Worm (Caenorhabditis elegans) whole organism, mixed stage, embryonic: ENCODE measurements around the gene T22B2.5.

Source experiments
- M03D4.4 ChIP-seq: sonication (generic microtip); optimal IDR thresholded peaks from 2 replicates; lab custom pipeline; 2017; ENCODE audit warnings: mild to moderate bottlenecking, missing genetic modification characterization, missing compliant biosample characterization
- bed-3 ChIP-seq: fragments of 200-800 bp; sonication (Bioruptor generic); optimal IDR thresholded peaks from 3 replicates; lab custom pipeline; 2018; ENCODE audit warnings: mild to moderate bottlenecking, missing genetic modification characterization, moderate library complexity, missing compliant biosample characterization
- blmp-1 ChIP-seq: fragments of 150-350 bp; optimal IDR thresholded peaks from 2 replicates; lab custom pipeline; 2014; ENCODE audit warnings: missing biosample characterization, missing genetic modification characterization
- ceh-39 ChIP-seq: fragments of 150-350 bp; optimal IDR thresholded peaks from 2 replicates; lab custom pipeline; 2014; ENCODE audit warnings: missing biosample characterization, missing genetic modification characterization
- ceh-43 ChIP-seq: fragments of 200-800 bp; sonication (Bioruptor generic); optimal IDR thresholded peaks from 2 replicates; lab custom pipeline; 2018; ENCODE audit warnings: mild to moderate bottlenecking, missing genetic modification characterization, moderate library complexity, missing compliant biosample characterization
- ceh-83 ChIP-seq: fragments of 200-800 bp; sonication (Bioruptor generic); optimal IDR thresholded peaks from 2 replicates; lab custom pipeline; 2018; ENCODE audit warnings: mild to moderate bottlenecking, missing genetic modification characterization, missing compliant biosample characterization
- ces-1 ChIP-seq: fragments of 150-350 bp; optimal IDR thresholded peaks from 2 replicates; lab custom pipeline; 2014; ENCODE audit warnings: missing biosample characterization, missing genetic modification reagents, missing genetic modification characterization
- cnd-1 ChIP-seq: fragments of 200-800 bp; sonication (Bioruptor generic); optimal IDR thresholded peaks from 2 replicates; lab custom pipeline; 2018; ENCODE audit warnings: mild to moderate bottlenecking, missing genetic modification characterization, missing compliant biosample characterization
- drap-1 ChIP-seq: fragments of 200-800 bp; sonication (Bioruptor generic); optimal IDR thresholded peaks from 3 replicates; lab custom pipeline; 2018; ENCODE audit warnings: mild to moderate bottlenecking, missing genetic modification characterization, missing compliant biosample characterization
- elt-1 ChIP-seq: sonication (generic microtip); optimal IDR thresholded peaks from 2 replicates; lab custom pipeline; 2017; ENCODE audit warnings: missing genetic modification characterization, mild to moderate bottlenecking, missing compliant biosample characterization, antibody characterized with exemption, moderate library complexity, borderline replicate concordance; ENCODE audit not compliant: insufficient read depth
- flh-1 ChIP-seq: fragments of 200-800 bp; sonication (Bioruptor generic); optimal IDR thresholded peaks from 2 replicates; lab custom pipeline; 2018; ENCODE audit warnings: mild to moderate bottlenecking, missing genetic modification characterization, moderate library complexity, missing compliant biosample characterization
- hlh-1 ChIP-seq: fragments of 150-350 bp; optimal IDR thresholded peaks from 2 replicates; lab custom pipeline; 2014; ENCODE audit warnings: missing biosample characterization, missing genetic modification reagents, missing genetic modification characterization
- lsy-2 ChIP-seq: fragments of 150-350 bp; optimal IDR thresholded peaks from 2 replicates; lab custom pipeline; 2014; ENCODE audit warnings: missing biosample characterization, missing genetic modification characterization
- mab-5 ChIP-seq: fragments of 150-350 bp; optimal IDR thresholded peaks from 2 replicates; lab custom pipeline; 2014; ENCODE audit warnings: missing biosample characterization, missing genetic modification characterization
- mls-2 ChIP-seq: sonication (generic microtip); optimal IDR thresholded peaks from 2 replicates; lab custom pipeline; 2016; ENCODE audit warnings: mild to moderate bottlenecking, missing genetic modification characterization, moderate library complexity, missing compliant biosample characterization
- nhr-2 ChIP-seq: fragments of 150-350 bp; optimal IDR thresholded peaks from 2 replicates; lab custom pipeline; 2014; ENCODE audit warnings: missing biosample characterization, missing genetic modification characterization
- unc-120 ChIP-seq: sonication (generic microtip); optimal IDR thresholded peaks from 2 replicates; lab custom pipeline; 2017; ENCODE audit warnings: missing genetic modification characterization, missing compliant biosample characterization; ENCODE audit not compliant: poor library complexity, severe bottlenecking
- unc-39 ChIP-seq: fragments of 150-350 bp; optimal IDR thresholded peaks from 2 replicates; lab custom pipeline; 2014; ENCODE audit warnings: missing biosample characterization, missing genetic modification characterization
- unc-62 ChIP-seq: fragments of 150-350 bp; optimal IDR thresholded peaks from 2 replicates; lab custom pipeline; 2014; ENCODE audit warnings: missing biosample characterization, missing genetic modification reagents, missing genetic modification characterization
- ztf-11 ChIP-seq: fragments of 150-350 bp; optimal IDR thresholded peaks from 2 replicates; lab custom pipeline; 2014; ENCODE audit warnings: missing biosample characterization, missing genetic modification characterization

Gene T22B2.5

DNA sequence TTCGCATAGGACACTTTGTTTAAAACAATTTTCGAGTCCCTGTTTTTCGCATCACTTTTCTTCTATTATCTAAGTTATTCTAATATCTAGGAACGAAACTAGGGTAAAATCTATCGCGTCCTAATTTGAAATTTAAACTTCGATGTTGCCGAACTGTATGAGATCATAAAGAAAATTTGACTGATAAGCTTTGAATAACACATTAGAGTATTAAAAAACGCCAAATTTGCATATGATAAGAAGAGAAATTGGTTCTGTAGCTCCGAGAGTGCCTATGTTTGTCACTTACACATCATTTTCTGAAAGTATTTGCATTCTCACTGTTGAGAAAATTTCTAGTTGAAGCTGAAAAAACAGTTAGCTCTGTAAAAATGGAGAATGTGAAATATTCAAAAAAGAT lies 52.8 kb downstream of the T22B2.5 start:
- TF ChIP-seq mls-2 (tag; lab: Kevin White, UChicago) (no peak), ceh-83 (GFP tag; lab: Kevin White, UChicago) (no peak), cnd-1 (tag; lab: Kevin White, UChicago) (no peak), ceh-39 (tag; lab: Kevin White, UChicago) (no peak), flh-1 (GFP tag; lab: Kevin White, UChicago) (no peak), unc-39 (no peak), ceh-43 (GFP tag; lab: Kevin White, UChicago) (no peak), hlh-1 (tag; lab: Kevin White, UChicago) (no peak), ces-1 (GFP tag; lab: Kevin White, UChicago) (no peak), lsy-2 (no peak), nhr-2 (tag; lab: Kevin White, UChicago) (no peak), unc-120 (tag; lab: Kevin White, UChicago) (no peak), bed-3 (no peak), drap-1 (GFP tag; lab: Kevin White, UChicago) (no peak), blmp-1 (tag; lab: Kevin White, UChicago) (no peak), elt-1 (no peak), unc-62 (GFP tag; lab: Kevin White, UChicago) (no peak), mab-5 (no peak), M03D4.4 (tag; lab: Kevin White, UChicago) (no peak), ztf-11 (tag; lab: Kevin White, UChicago) (no peak)
